Fruit fly (Drosophila melanogaster) whole organism, embryonic: ENCODE measurements around the gene Orc2.
A peak's percentile ranks its signal among the peaks of the same experiment; 100 is the strongest.

Source experiments
- Abd-B ChIP-seq: fragments of 200-800 bp; sonication (Bioruptor generic); optimal IDR thresholded peaks from 2 replicates; lab custom pipeline; 2018; ENCODE audit warnings: missing biosample characterization, mild to moderate bottlenecking, missing genetic modification characterization, moderate library complexity
- B-H1 ChIP-seq: fragments of 200-800 bp; sonication (Bioruptor generic); IDR thresholded peaks from 3 replicates; pipeline ENCODE4 v1.3.6; 2022; ENCODE audit warnings: missing biosample characterization, missing genetic modification characterization
- B-H2 ChIP-seq: fragments of 200-800 bp; sonication (Bioruptor generic); optimal IDR thresholded peaks from 2 replicates; lab custom pipeline; 2018; ENCODE audit warnings: missing biosample characterization, mild to moderate bottlenecking, missing genetic modification characterization
- Bteb2 ChIP-seq: fragments of 200-800 bp; sonication (Bioruptor generic); optimal IDR thresholded peaks from 2 replicates; lab custom pipeline; 2016; ENCODE audit warnings: missing biosample characterization, missing genetic modification characterization
- CG10147 ChIP-seq: fragments of 200-800 bp; sonication (Bioruptor generic); optimal IDR thresholded peaks from 2 replicates; lab custom pipeline; 2019; ENCODE audit warnings: missing biosample characterization, mild to moderate bottlenecking, missing genetic modification characterization, moderate library complexity
- CG10209 ChIP-seq: fragments of 200-800 bp; sonication (Bioruptor generic); optimal IDR thresholded peaks from 3 replicates; lab custom pipeline; 2017; ENCODE audit warnings: missing biosample characterization, mild to moderate bottlenecking, missing genetic modification characterization, missing genetic modification reagents
- CG10462 ChIP-seq: fragments of 200-800 bp; sonication (Bioruptor generic); optimal IDR thresholded peaks from 2 replicates; lab custom pipeline; 2016; ENCODE audit warnings: missing biosample characterization, missing genetic modification characterization
- CG10654 ChIP-seq: fragments of 200-800 bp; sonication (Bioruptor generic); optimal IDR thresholded peaks from 2 replicates; lab custom pipeline; 2016; ENCODE audit warnings: missing biosample characterization, missing genetic modification characterization
- CG11247 ChIP-seq: fragments of 200-800 bp; sonication (Bioruptor generic); IDR thresholded peaks from 2 replicates; pipeline ENCODE4 v1.3.6; 2022; ENCODE audit warnings: missing biosample characterization, missing genetic modification characterization
- CG11560 ChIP-seq: fragments of 200-800 bp; sonication (Bioruptor generic); IDR thresholded peaks from 3 replicates; pipeline ENCODE4 v1.3.6; 2022; ENCODE audit warnings: missing biosample characterization, missing genetic modification characterization
- CG12071 ChIP-seq: fragments of 200-800 bp; sonication (Bioruptor generic); optimal IDR thresholded peaks from 3 replicates; lab custom pipeline; 2018; ENCODE audit warnings: missing biosample characterization, mild to moderate bottlenecking, missing genetic modification characterization
- CG12659 ChIP-seq: fragments of 200-800 bp; sonication (Bioruptor generic); optimal IDR thresholded peaks from 3 replicates; lab custom pipeline; 2017; ENCODE audit warnings: mild to moderate bottlenecking, missing biosample characterization, missing genetic modification reagents, missing genetic modification characterization
- CG12744 ChIP-seq: fragments of 200-800 bp; sonication (Bioruptor generic); optimal IDR thresholded peaks from 2 replicates; lab custom pipeline; 2016; ENCODE audit warnings: missing biosample characterization, missing genetic modification characterization
- CG13624 ChIP-seq: fragments of 200-800 bp; sonication (Bioruptor generic); optimal IDR thresholded peaks from 2 replicates; lab custom pipeline; 2016; ENCODE audit warnings: missing biosample characterization, missing genetic modification characterization
- CG17186 ChIP-seq: fragments of 200-800 bp; sonication (Bioruptor generic); optimal IDR thresholded peaks from 3 replicates; lab custom pipeline; 2017; ENCODE audit warnings: missing biosample characterization, missing genetic modification reagents, missing genetic modification characterization
- CG18476 ChIP-seq: fragments of 200-800 bp; sonication (Bioruptor generic); optimal IDR thresholded peaks from 2 replicates; lab custom pipeline; 2016; ENCODE audit warnings: missing biosample characterization, mild to moderate bottlenecking, missing genetic modification characterization
- CG43689 ChIP-seq: fragments of 200-800 bp; sonication (Bioruptor generic); IDR thresholded peaks from 2 replicates; pipeline ENCODE4 v1.3.6; 2022; ENCODE audit warnings: missing biosample characterization, missing genetic modification characterization
- CG4617 ChIP-seq: fragments of 200-800 bp; sonication (Bioruptor generic); optimal IDR thresholded peaks from 3 replicates; lab custom pipeline; 2016; ENCODE audit warnings: missing biosample characterization, missing genetic modification characterization, borderline replicate concordance
- CG4854 ChIP-seq: fragments of 200-800 bp; sonication (Bioruptor generic); optimal IDR thresholded peaks from 2 replicates; lab custom pipeline; 2016; ENCODE audit warnings: missing biosample characterization, missing genetic modification characterization, inconsistent platforms
- CG6765 ChIP-seq: fragments of 200-800 bp; sonication (Bioruptor generic); optimal IDR thresholded peaks from 3 replicates; lab custom pipeline; 2017; ENCODE audit warnings: missing biosample characterization, mild to moderate bottlenecking, missing genetic modification characterization
- CG7372 ChIP-seq: fragments of 200-800 bp; sonication (Bioruptor generic); IDR thresholded peaks from 2 replicates; pipeline ENCODE4 v1.3.6; 2022; ENCODE audit warnings: missing biosample characterization, missing genetic modification characterization
- CG8765 ChIP-seq: fragments of 200-800 bp; sonication (Bioruptor generic); IDR thresholded peaks from 2 replicates; pipeline ENCODE4 v1.3.6; 2022; ENCODE audit warnings: missing biosample characterization, missing genetic modification characterization
- Deaf1 ChIP-seq: fragments of 200-800 bp; optimal IDR thresholded peaks from 3 replicates; lab custom pipeline; 2019; ENCODE audit warnings: missing biosample characterization, mild to moderate bottlenecking, missing genetic modification characterization, moderate library complexity
- Dip2 ChIP-seq: fragments of 200-800 bp; sonication (Bioruptor generic); IDR thresholded peaks from 2 replicates; pipeline ENCODE4 v1.3.6; 2022; ENCODE audit warnings: missing biosample characterization, missing genetic modification characterization
- Drgx ChIP-seq: fragments of 200-800 bp; sonication (Bioruptor generic); IDR thresholded peaks from 2 replicates; pipeline ENCODE4 v1.3.6; 2022; ENCODE audit warnings: missing biosample characterization, missing genetic modification characterization
- Ets97D ChIP-seq: fragments of 200-800 bp; sonication (Bioruptor generic); optimal IDR thresholded peaks from 3 replicates; lab custom pipeline; 2016; ENCODE audit warnings: missing biosample characterization, missing genetic modification characterization
- Fer3 ChIP-seq: fragments of 200-800 bp; sonication (Bioruptor generic); optimal IDR thresholded peaks from 2 replicates; lab custom pipeline; 2018; ENCODE audit warnings: missing biosample characterization, mild to moderate bottlenecking, missing genetic modification characterization, moderate library complexity
- H15 ChIP-seq: fragments of 200-800 bp; sonication (Bioruptor generic); IDR thresholded peaks from 3 replicates; pipeline ENCODE4 v1.3.6; 2022; ENCODE audit warnings: missing biosample characterization, missing genetic modification characterization
- HLHmδ ChIP-seq: fragments of 200-800 bp; sonication (Bioruptor generic); optimal IDR thresholded peaks from 2 replicates; lab custom pipeline; 2018; ENCODE audit warnings: missing biosample characterization, mild to moderate bottlenecking, missing genetic modification characterization, moderate library complexity
- Hey ChIP-seq: fragments of 200-800 bp; sonication (Bioruptor generic); optimal IDR thresholded peaks from 3 replicates; lab custom pipeline; 2018; ENCODE audit warnings: missing biosample characterization, mild to moderate bottlenecking, missing genetic modification characterization
- Hr78 ChIP-seq, 2 experiments: fragments of 200-800 bp in 1 of 2; fragments of >200 bp in 1 of 2; sonication (Bioruptor generic) in 1 of 2; optimal IDR thresholded peaks; 2 replicates each; lab custom pipeline; 2017 to 2019; ENCODE audit warnings: missing biosample characterization in 2 of 2, missing genetic modification characterization in 2 of 2, mild to moderate bottlenecking in 1 of 2, moderate library complexity in 1 of 2
- Kr ChIP-seq: fragments of 200-800 bp; sonication (Bioruptor generic); optimal IDR thresholded peaks from 2 replicates; lab custom pipeline; 2017; ENCODE audit warnings: missing biosample characterization, mild to moderate bottlenecking, missing genetic modification characterization
- Lim3 ChIP-seq: fragments of 200-800 bp; sonication (Bioruptor generic); IDR thresholded peaks from 2 replicates; pipeline ENCODE4 v1.3.6; 2022; ENCODE audit warnings: missing biosample characterization, missing genetic modification characterization
- MESR4 ChIP-seq: fragments of 200-800 bp; sonication (Bioruptor generic); optimal IDR thresholded peaks from 2 replicates; lab custom pipeline; 2018; ENCODE audit warnings: missing biosample characterization, mild to moderate bottlenecking, missing genetic modification characterization, moderate library complexity
- Med ChIP-seq: fragments of 200-800 bp; sonication (Bioruptor generic); peaks from one replicate; lab custom pipeline; 2016; ENCODE audit warnings: missing biosample characterization, missing genetic modification characterization, mild to moderate bottlenecking, inconsistent platforms, moderate library complexity
- Mrtf ChIP-seq: fragments of 200-800 bp; sonication (Bioruptor generic); IDR thresholded peaks from 3 replicates; pipeline ENCODE4 v1.3.6; 2022; ENCODE audit warnings: missing biosample characterization, missing genetic modification characterization
- Myb ChIP-seq: fragments of 200-800 bp; sonication (Bioruptor generic); optimal IDR thresholded peaks from 2 replicates; lab custom pipeline; 2016; ENCODE audit warnings: missing biosample characterization, missing genetic modification characterization
- Neu2 ChIP-seq: fragments of 200-800 bp; sonication (Bioruptor generic); optimal IDR thresholded peaks from 3 replicates; lab custom pipeline; 2016; ENCODE audit warnings: missing biosample characterization, missing genetic modification characterization, borderline replicate concordance
- PHDP ChIP-seq: fragments of 200-800 bp; sonication (Bioruptor generic); optimal IDR thresholded peaks from 3 replicates; lab custom pipeline; 2018; ENCODE audit warnings: missing biosample characterization, mild to moderate bottlenecking, missing genetic modification characterization, moderate library complexity
- al ChIP-seq: fragments of 200-800 bp; sonication (Bioruptor generic); IDR thresholded peaks from 2 replicates; pipeline ENCODE4 v1.3.6; 2022; ENCODE audit warnings: missing biosample characterization, missing genetic modification characterization
- br ChIP-seq: fragments of >200 bp; optimal IDR thresholded peaks from 2 replicates; lab custom pipeline; 2017
- cato ChIP-seq: fragments of 200-800 bp; sonication (Bioruptor generic); optimal IDR thresholded peaks from 2 replicates; lab custom pipeline; 2016; ENCODE audit warnings: missing biosample characterization, missing genetic modification characterization, borderline replicate concordance
- dati ChIP-seq: fragments of 200-800 bp; sonication (Bioruptor generic); IDR thresholded peaks from 2 replicates; pipeline ENCODE4 v1.3.6; 2022; ENCODE audit warnings: missing biosample characterization, missing genetic modification characterization
- fd96Cb ChIP-seq: fragments of 200-800 bp; sonication (Bioruptor generic); optimal IDR thresholded peaks from 2 replicates; lab custom pipeline; 2018; ENCODE audit warnings: missing biosample characterization, mild to moderate bottlenecking, missing genetic modification characterization, moderate library complexity
- maf-S ChIP-seq: fragments of 200-800 bp; sonication (Bioruptor generic); optimal IDR thresholded peaks from 2 replicates; lab custom pipeline; 2016; ENCODE audit warnings: missing biosample characterization, missing genetic modification characterization
- nom ChIP-seq: fragments of 200-800 bp; sonication (Bioruptor generic); optimal IDR thresholded peaks from 2 replicates; lab custom pipeline; 2017; ENCODE audit warnings: missing biosample characterization, missing genetic modification characterization, mild to moderate bottlenecking, moderate library complexity, missing genetic modification reagents
- oc ChIP-seq: fragments of 200-800 bp; sonication (Bioruptor generic); optimal IDR thresholded peaks from 2 replicates; lab custom pipeline; 2018; ENCODE audit warnings: missing biosample characterization, mild to moderate bottlenecking, missing genetic modification characterization, moderate library complexity
- org-1 ChIP-seq: fragments of 200-800 bp; sonication (Bioruptor generic); optimal IDR thresholded peaks from 2 replicates; lab custom pipeline; 2017; ENCODE audit warnings: missing biosample characterization, missing genetic modification characterization
- sima ChIP-seq: fragments of 200-800 bp; sonication (Bioruptor generic); optimal IDR thresholded peaks from 2 replicates; lab custom pipeline; 2016; ENCODE audit warnings: missing biosample characterization, missing genetic modification characterization
- stc ChIP-seq: fragments of 200-800 bp; sonication (Bioruptor generic); IDR thresholded peaks from 2 replicates; pipeline ENCODE4 v1.3.6; 2022; ENCODE audit warnings: missing biosample characterization, missing genetic modification characterization
- ttk ChIP-seq: fragments of 200-800 bp; sonication (Bioruptor generic); IDR thresholded peaks from 2 replicates; pipeline ENCODE4 v2.1.2; 2022; ENCODE audit warnings: missing biosample characterization, missing genetic modification characterization
- twi ChIP-seq: fragments of 200-800 bp; optimal IDR thresholded peaks from 2 replicates; lab custom pipeline; 2019; ENCODE audit warnings: missing biosample characterization, mild to moderate bottlenecking, missing genetic modification characterization, moderate library complexity

Orc2 gene

dm6 chr3R:13964513-13964975 lies at the start of gene Orc2 (continued):
- no peak for TF ChIP-seq Dip2 (GFP tag; lab: Robert Waterston, UW)
- TF ChIP-seq ttk (GFP tag; lab: Robert Waterston, UW) = no peak
- no peak for TF ChIP-seq org-1 (GFP tag; lab: Kevin White, UChicago)
- TF ChIP-seq CG4617 = no peak
- no peak for TF ChIP-seq br (lab: Kevin White, UChicago)
- no peak for TF ChIP-seq CG8765 (GFP tag; lab: Robert Waterston, UW)
- TF ChIP-seq dati (GFP tag; lab: Robert Waterston, UW) = no peak
- no peak for TF ChIP-seq Drgx (GFP tag; lab: Robert Waterston, UW)
- no peak for TF ChIP-seq Hey (tag; lab: Kevin White, UChicago)
- TF ChIP-seq cato (GFP tag; lab: Kevin White, UChicago) = no peak
- TF ChIP-seq al (GFP tag; lab: Robert Waterston, UW) = no peak
- TF ChIP-seq B-H1 = no peak
- no peak for TF ChIP-seq sima (GFP tag; lab: Kevin White, UChicago)
- TF ChIP-seq HLHmδ (GFP tag; lab: Kevin White, UChicago) = no peak
- no peak for TF ChIP-seq Deaf1 (tag; lab: Kevin White, UChicago)
- peak; percentile 60 for TF ChIP-seq oc (tag; lab: Kevin White, UChicago)
- TF ChIP-seq twi (tag; lab: Kevin White, UChicago) = peak; percentile 8
- peak; percentile 42 for TF ChIP-seq CG10147 (GFP tag; lab: Kevin White, UChicago)
- TF ChIP-seq maf-S (GFP tag; lab: Kevin White, UChicago) = no peak
- TF ChIP-seq stc (GFP tag; lab: Robert Waterston, UW) = no peak
- TF ChIP-seq CG11560 = 0 out of 3 replicates have a peak, but pooled peaks have one; percentile 7
- no peak for TF ChIP-seq nom (GFP tag; lab: Kevin White, UChicago)
- TF ChIP-seq Ets97D = peak; percentile 75
- peak; percentile 60 for TF ChIP-seq Med (GFP tag; lab: Kevin White, UChicago)
- no peak for TF ChIP-seq CG43689 (GFP tag; lab: Robert Waterston, UW)
- TF ChIP-seq CG4854 (GFP tag; lab: Kevin White, UChicago) = no peak
- TF ChIP-seq CG6765 (GFP tag; lab: Kevin White, UChicago) = no peak
- no peak for TF ChIP-seq H15
- no peak for TF ChIP-seq Hr78 (GFP tag; optimal IDR thresholded peaks at IDR 0.05; lab: Kevin White, UChicago)
- TF ChIP-seq CG11247 (GFP tag; lab: Robert Waterston, UW) = no peak
- TF ChIP-seq Neu2 = no peak
- no peak for TF ChIP-seq fd96Cb (tag; lab: Kevin White, UChicago)
- no peak for TF ChIP-seq CG10462
- TF ChIP-seq CG12659 (GFP tag; lab: Kevin White, UChicago) = peak; percentile 58
- no peak for TF ChIP-seq CG18476 (GFP tag; lab: Kevin White, UChicago)
- no peak for TF ChIP-seq Lim3
- no peak for TF ChIP-seq MESR4 (GFP tag; lab: Kevin White, UChicago)
- TF ChIP-seq CG13624 (GFP tag; lab: Kevin White, UChicago) = no peak
- no peak for TF ChIP-seq Bteb2 (GFP tag; lab: Kevin White, UChicago)
- no peak for TF ChIP-seq CG12744
- no peak for TF ChIP-seq PHDP
- no peak for TF ChIP-seq Abd-B (GFP tag; lab: Kevin White, UChicago)
- TF ChIP-seq CG7372 (GFP tag; lab: Robert Waterston, UW) = no peak
- TF ChIP-seq Mrtf (GFP tag; lab: Robert Waterston, UW) = no peak
- no peak for TF ChIP-seq CG10654
- TF ChIP-seq Kr (GFP tag; lab: Kevin White, UChicago) = no peak
- no peak for TF ChIP-seq CG10209 (GFP tag; lab: Kevin White, UChicago)
- TF ChIP-seq Fer3 (tag; lab: Kevin White, UChicago) = no peak
- TF ChIP-seq CG17186 (GFP tag; lab: Kevin White, UChicago) = peak; percentile 29
- peak; percentile 92 for TF ChIP-seq Myb (GFP tag; lab: Kevin White, UChicago)
- TF ChIP-seq B-H2 (GFP tag; lab: Kevin White, UChicago) = no peak
- TF ChIP-seq CG12071 (GFP tag; lab: Kevin White, UChicago) = no peak
